Worm (Caenorhabditis elegans) whole organism, L1 larva: ENCODE results near the gene ift-139.
A peak's percentile ranks its signal among the peaks of the same experiment; 100 is the strongest.

Source experiments
- C16A3.4 ChIP-seq: fragments of 150-350 bp; optimal IDR thresholded peaks from 2 replicates; lab custom pipeline; 2014; ENCODE audit warnings: missing biosample characterization, missing genetic modification characterization
- Y116A8C.19 ChIP-seq: sonication (generic microtip); optimal IDR thresholded peaks from 2 replicates; lab custom pipeline; 2016; ENCODE audit warnings: missing compliant biosample characterization, missing genetic modification characterization, borderline replicate concordance
- aha-1 ChIP-seq: fragments of 150-350 bp; optimal IDR thresholded peaks from 2 replicates; lab custom pipeline; 2014; ENCODE audit warnings: missing biosample characterization, missing genetic modification characterization
- alr-1 ChIP-seq: fragments of 200-800 bp; sonication (Bioruptor generic); optimal IDR thresholded peaks from 2 replicates; lab custom pipeline; 2018; ENCODE audit warnings: borderline replicate concordance, mild to moderate bottlenecking, missing genetic modification characterization, missing compliant biosample characterization
- blmp-1 ChIP-seq: fragments of 150-350 bp; optimal IDR thresholded peaks from 2 replicates; lab custom pipeline; 2014; ENCODE audit warnings: missing biosample characterization, missing genetic modification characterization
- ceh-63 ChIP-seq: fragments of 200-800 bp; sonication (Bioruptor generic); optimal IDR thresholded peaks from 2 replicates; lab custom pipeline; 2018; ENCODE audit warnings: mild to moderate bottlenecking, missing genetic modification characterization, missing compliant biosample characterization
- ceh-82 ChIP-seq, 3 experiments: fragments of 150-350 bp in 1 of 3; sonication (generic microtip) in 2 of 3; optimal IDR thresholded peaks; 2 replicates each; lab custom pipeline; 2014 to 2017; ENCODE audit warnings: missing biosample characterization in 3 of 3, missing genetic modification characterization in 3 of 3
- dsc-1 ChIP-seq: sonication (generic microtip); optimal IDR thresholded peaks from 2 replicates; lab custom pipeline; 2016; ENCODE audit warnings: mild to moderate bottlenecking, missing genetic modification characterization, missing compliant biosample characterization
- efl-1 ChIP-seq, 4 experiments: fragments of 150-350 bp; optimal IDR thresholded peaks in 3 of 4; peaks in 1 of 4; 1 replicate in 1 of 4; 2 replicates in 3 of 4; lab custom pipeline; 2014; ENCODE audit warnings: missing biosample characterization in 2 of 4, missing genetic modification characterization in 2 of 4, missing genetic modification reagents in 2 of 4
- efl-3 ChIP-seq: fragments of 200-800 bp; sonication (Bioruptor generic); optimal IDR thresholded peaks from 2 replicates; lab custom pipeline; 2018; ENCODE audit warnings: mild to moderate bottlenecking, missing genetic modification characterization, missing compliant biosample characterization
- egl-13 ChIP-seq: sonication (generic microtip); optimal IDR thresholded peaks from 2 replicates; lab custom pipeline; 2016; ENCODE audit warnings: missing genotype, missing genetic modification reagents, missing genetic modification characterization, missing compliant biosample characterization
- egl-27 ChIP-seq, 2 experiments: fragments of 150-350 bp in 1 of 2; sonication (generic microtip); optimal IDR thresholded peaks; 3 replicates each; lab custom pipeline; 2017 to 2018; ENCODE audit warnings: missing biosample characterization in 2 of 2, missing genetic modification characterization in 2 of 2, missing genetic modification reagents in 2 of 2
- elt-2 ChIP-seq: sonication (generic microtip); optimal IDR thresholded peaks from 2 replicates; lab custom pipeline; 2016; ENCODE audit warnings: missing genetic modification characterization, mild to moderate bottlenecking, inconsistent platforms, missing compliant biosample characterization, missing genetic modification reagents
- elt-3 ChIP-seq, 6 experiments: fragments of 150-350 bp in 1 of 6; sonication (generic microtip); optimal IDR thresholded peaks; 2 replicates each; lab custom pipeline; 2017 to 2018; ENCODE audit warnings: missing biosample characterization in 6 of 6, missing genetic modification characterization in 6 of 6, inconsistent platforms in 1 of 6
- ets-5 ChIP-seq: fragments of 200-800 bp; sonication (Bioruptor generic); IDR thresholded peaks from 2 replicates; pipeline ENCODE4 v1.3.6; 2022; ENCODE audit warnings: missing genetic modification characterization, missing compliant biosample characterization
- fkh-4 ChIP-seq: sonication (generic microtip); optimal IDR thresholded peaks from 2 replicates; lab custom pipeline; 2016; ENCODE audit warnings: missing compliant biosample characterization, missing genetic modification characterization, borderline replicate concordance
- fkh-8 ChIP-seq: sonication (generic microtip); optimal IDR thresholded peaks from 2 replicates; lab custom pipeline; 2016; ENCODE audit warnings: mild to moderate bottlenecking, missing genetic modification characterization, missing compliant biosample characterization
- fos-1 ChIP-seq: fragments of 150-350 bp; optimal IDR thresholded peaks from 2 replicates; lab custom pipeline; 2014; ENCODE audit warnings: missing biosample characterization, missing genetic modification characterization
- hlh-17 ChIP-seq: fragments of 200-800 bp; sonication (Bioruptor generic); optimal IDR thresholded peaks from 2 replicates; lab custom pipeline; 2018; ENCODE audit warnings: missing genetic modification characterization, mild to moderate bottlenecking, missing compliant biosample characterization, moderate library complexity, borderline replicate concordance
- irx-1 ChIP-seq: sonication (generic microtip); optimal IDR thresholded peaks from 2 replicates; lab custom pipeline; 2016; ENCODE audit warnings: missing genetic modification characterization, missing compliant biosample characterization
- isw-1 ChIP-seq: fragments of 200-800 bp; sonication (Bioruptor generic); IDR thresholded peaks from 2 replicates; pipeline ENCODE4 v1.3.6; 2022; ENCODE audit warnings: missing genetic modification characterization, missing compliant biosample characterization
- jun-1 ChIP-seq: fragments of 150-350 bp; optimal IDR thresholded peaks from 2 replicates; lab custom pipeline; 2014; ENCODE audit warnings: missing biosample characterization, missing genetic modification reagents, missing genetic modification characterization
- lin-14 ChIP-seq: fragments of 200-800 bp; sonication (Bioruptor generic); optimal IDR thresholded peaks from 2 replicates; lab custom pipeline; 2018; ENCODE audit warnings: mild to moderate bottlenecking, missing genetic modification characterization, moderate library complexity, missing compliant biosample characterization
- lin-15B ChIP-seq: fragments of 150-350 bp; sonication (generic microtip); optimal IDR thresholded peaks from 3 replicates; lab custom pipeline; 2014; ENCODE audit warnings: missing biosample characterization, missing genetic modification characterization
- lin-35 ChIP-seq, 2 experiments: fragments of 150-350 bp; optimal IDR thresholded peaks; 2 replicates each; lab custom pipeline; 2014; ENCODE audit warnings: missing biosample characterization in 2 of 2, missing genetic modification characterization in 2 of 2, missing genetic modification reagents in 2 of 2
- mef-2 ChIP-seq: fragments of 150-350 bp; optimal IDR thresholded peaks from 2 replicates; lab custom pipeline; 2014; ENCODE audit warnings: missing biosample characterization, missing genetic modification characterization
- nhr-19 ChIP-seq: fragments of 200-800 bp; sonication (Bioruptor generic); conservative IDR thresholded peaks from 2 replicates; pipeline ENCODE4 v1.3.6; 2022; ENCODE audit warnings: missing genetic modification characterization, missing compliant biosample characterization
- nhr-237 ChIP-seq: fragments of 150-350 bp; optimal IDR thresholded peaks from 2 replicates; lab custom pipeline; 2014; ENCODE audit warnings: missing biosample characterization, missing genetic modification characterization
- nhr-28 ChIP-seq: fragments of 150-350 bp; optimal IDR thresholded peaks from 2 replicates; lab custom pipeline; 2014; ENCODE audit warnings: missing biosample characterization, missing genetic modification characterization
- nhr-71 ChIP-seq: sonication (generic microtip); optimal IDR thresholded peaks from 2 replicates; lab custom pipeline; 2016; ENCODE audit warnings: mild to moderate bottlenecking, missing genetic modification characterization, moderate library complexity, missing compliant biosample characterization
- nhr-76 ChIP-seq: sonication (generic microtip); optimal IDR thresholded peaks from 2 replicates; lab custom pipeline; 2017; ENCODE audit warnings: missing biosample characterization, missing genetic modification characterization
- nhr-84 ChIP-seq: sonication (generic microtip); optimal IDR thresholded peaks from 2 replicates; lab custom pipeline; 2017; ENCODE audit warnings: missing biosample characterization, missing genetic modification characterization
- nhr-85 ChIP-seq: sonication (generic microtip); peaks from one replicate; lab custom pipeline; 2016; ENCODE audit warnings: missing genetic modification characterization, inconsistent platforms, missing compliant biosample characterization
- rnt-1 ChIP-seq: sonication (generic microtip); optimal IDR thresholded peaks from 2 replicates; lab custom pipeline; 2016; ENCODE audit warnings: mild to moderate bottlenecking, missing genetic modification characterization, moderate library complexity, missing compliant biosample characterization
- snu-23 ChIP-seq: sonication (generic microtip); optimal IDR thresholded peaks from 2 replicates; lab custom pipeline; 2016; ENCODE audit warnings: missing genetic modification characterization, missing compliant biosample characterization
- sox-4 ChIP-seq: sonication (generic microtip); optimal IDR thresholded peaks from 2 replicates; lab custom pipeline; 2016; ENCODE audit warnings: missing genetic modification characterization, missing compliant biosample characterization
- sptf-1 ChIP-seq: fragments of 150-350 bp; optimal IDR thresholded peaks from 2 replicates; lab custom pipeline; 2014; ENCODE audit warnings: missing biosample characterization, missing genetic modification characterization
- swsn-7 ChIP-seq: sonication (generic microtip); optimal IDR thresholded peaks from 2 replicates; lab custom pipeline; 2016; ENCODE audit warnings: missing genetic modification characterization, missing compliant biosample characterization
- tbx-2 ChIP-seq: sonication (generic microtip); optimal IDR thresholded peaks from 2 replicates; lab custom pipeline; 2016; ENCODE audit warnings: missing genetic modification characterization, missing compliant biosample characterization
- unc-86 ChIP-seq: sonication (generic microtip); optimal IDR thresholded peaks from 2 replicates; lab custom pipeline; 2016; ENCODE audit warnings: missing genetic modification characterization, missing compliant biosample characterization
- xbp-1 ChIP-seq: sonication (generic microtip); optimal IDR thresholded peaks from 2 replicates; lab custom pipeline; 2016; ENCODE audit warnings: missing genetic modification characterization, missing compliant biosample characterization
- zip-4 ChIP-seq: fragments of 200-800 bp; sonication (Bioruptor generic); optimal IDR thresholded peaks from 2 replicates; lab custom pipeline; 2018; ENCODE audit warnings: mild to moderate bottlenecking, missing genetic modification characterization, moderate library complexity, missing compliant biosample characterization
- ztf-11 ChIP-seq, 2 experiments: sonication (generic microtip); optimal IDR thresholded peaks; 2 replicates each; lab custom pipeline; 2016 to 2017; ENCODE audit warnings: missing genetic modification characterization in 2 of 2, missing biosample characterization in 1 of 2, missing compliant biosample characterization in 1 of 2

Gene ift-139

ce11 chrIII:6008989-6009610 is 30.2 kb downstream of the ift-139 start, which contains the start of the genes gcna-1 and eftu-2 (continued):
- TF ChIP-seq jun-1 (tag; lab: Kevin White, UChicago) (no peak), elt-3 (tag; optimal IDR thresholded peaks at IDR 0.05; lab: Kevin White, UChicago) (peak in 1 of 6 experiments; percentile 3), nhr-76 (tag; lab: Kevin White, UChicago) (no peak), unc-86 (tag; lab: Kevin White, UChicago) (peak; percentile 45), nhr-237 (tag; lab: Kevin White, UChicago) (no peak), dsc-1 (tag; lab: Kevin White, UChicago) (peak; percentile 53), alr-1 (tag; lab: Kevin White, UChicago) (no peak), xbp-1 (tag; lab: Kevin White, UChicago) (peak; percentile 60), isw-1 (GFP tag; lab: Robert Waterston, UW) (peak; percentile 47), nhr-85 (tag; lab: Kevin White, UChicago) (peak; percentile 69), irx-1 (peak; percentile 56), ceh-63 (GFP tag; lab: Kevin White, UChicago) (no peak), swsn-7 (tag; lab: Kevin White, UChicago) (peak; percentile 60), nhr-19 (GFP tag; lab: Robert Waterston, UW) (peak; percentile 8; the same call in 1 of the 2 replicates), lin-14 (GFP tag; lab: Kevin White, UChicago) (peak; percentile 54), elt-2 (tag; lab: Kevin White, UChicago) (no peak), ztf-11 (tag; optimal IDR thresholded peaks at IDR 0.05; lab: Kevin White, UChicago) (no peak), blmp-1 (tag; lab: Kevin White, UChicago) (no peak), tbx-2 (tag; lab: Kevin White, UChicago) (peak; percentile 66), efl-1 (optimal IDR thresholded peaks at IDR 0.05; lab: Kevin White, UChicago) (peak; percentile 58 to 84), efl-1 (GFP tag; optimal IDR thresholded peaks at IDR 0.05 in 1 of 2; lab: Kevin White, UChicago) (peak; percentile 87 to 98), lin-35 (GFP tag; optimal IDR thresholded peaks at IDR 0.05; lab: Kevin White, UChicago) (peak; percentile 78 to 87)

- TF ChIP-seq efl-1 (optimal IDR thresholded peaks at IDR 0.05; lab: Kevin White, UChicago) (no peak), efl-1 (GFP tag; optimal IDR thresholded peaks at IDR 0.05 in 1 of 2; lab: Kevin White, UChicago) (peak in 1 of 2 experiments; percentile 90), ets-5 (GFP tag; lab: Robert Waterston, UW) (no peak), dsc-1 (tag; lab: Kevin White, UChicago) (peak; percentile 12), nhr-84 (no peak), Y116A8C.19 (no peak)
Measured at ce11 chrIII:6006453-6006852, 32.8 kb downstream of the ift-139 start.

- no peak for TF ChIP-seq nhr-71 (tag; lab: Kevin White, UChicago)
- no peak for TF ChIP-seq efl-1 (optimal IDR thresholded peaks at IDR 0.05; lab: Kevin White, UChicago)
- TF ChIP-seq efl-1 (GFP tag; optimal IDR thresholded peaks at IDR 0.05 in 1 of 2; lab: Kevin White, UChicago), result peak in 1 of 2 experiments; percentile 51
Measured at ce11 chrIII:6002024-6002423, 37.2 kb downstream of the ift-139 start.

DNA sequence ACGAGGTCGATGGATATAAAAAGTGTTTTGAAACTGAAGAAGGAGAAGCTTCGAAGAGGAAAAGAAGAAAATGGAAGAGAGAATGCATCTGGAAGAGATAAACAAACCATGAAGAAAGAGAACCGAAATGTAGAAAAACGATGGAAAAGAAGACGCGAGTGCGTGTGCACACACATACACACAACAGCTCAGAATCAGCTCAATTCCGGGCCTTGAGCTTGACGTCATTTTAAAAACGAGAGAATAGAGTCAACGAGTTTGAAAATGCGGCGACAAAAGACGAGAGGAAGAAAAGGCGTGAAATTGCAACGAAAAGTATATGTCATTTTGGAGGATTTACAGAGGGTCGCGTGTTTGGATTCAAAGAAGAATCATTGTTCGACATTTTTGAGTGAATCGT is 39.6 kb downstream of the ift-139 start:
- TF ChIP-seq ceh-82 (tag; optimal IDR thresholded peaks at IDR 0.05; lab: Kevin White, UChicago), result peak in 2 of 3 experiments; percentile 14 to 43
- no peak for TF ChIP-seq C16A3.4 (tag; lab: Kevin White, UChicago)
- TF ChIP-seq ets-5 (GFP tag; lab: Robert Waterston, UW), result no peak
- no peak for TF ChIP-seq mef-2 (tag; lab: Kevin White, UChicago)
- 0 out of 2 replicates have a peak, but pooled peaks have one; percentile 7 for TF ChIP-seq isw-1 (GFP tag; lab: Robert Waterston, UW)
- TF ChIP-seq lin-14 (GFP tag; lab: Kevin White, UChicago), result peak; percentile 80
- TF ChIP-seq nhr-76 (tag; lab: Kevin White, UChicago), result no peak
- TF ChIP-seq efl-3 (GFP tag; lab: Kevin White, UChicago), result no peak
- peak; percentile 25 for TF ChIP-seq snu-23 (GFP tag; lab: Kevin White, UChicago)
- TF ChIP-seq xbp-1 (tag; lab: Kevin White, UChicago), result peak; percentile 32
- TF ChIP-seq ceh-63 (GFP tag; lab: Kevin White, UChicago), result no peak
- no peak for TF ChIP-seq elt-2 (tag; lab: Kevin White, UChicago)
- no peak for TF ChIP-seq fkh-4 (tag; lab: Kevin White, UChicago)
- TF ChIP-seq hlh-17 (GFP tag; lab: Kevin White, UChicago), result no peak
- TF ChIP-seq nhr-71 (tag; lab: Kevin White, UChicago), result peak; percentile 52
- TF ChIP-seq egl-27 (tag; optimal IDR thresholded peaks at IDR 0.05; lab: Kevin White, UChicago), result no peak
- peak; percentile 74 for TF ChIP-seq fkh-8 (tag; lab: Kevin White, UChicago)
- no peak for TF ChIP-seq nhr-28 (tag; lab: Kevin White, UChicago)
- no peak for TF ChIP-seq alr-1 (tag; lab: Kevin White, UChicago)
- no peak for TF ChIP-seq lin-15B
- TF ChIP-seq egl-13 (tag; lab: Kevin White, UChicago), result no peak
- TF ChIP-seq zip-4, result no peak
- TF ChIP-seq sptf-1, result no peak
- TF ChIP-seq sox-4 (tag; lab: Kevin White, UChicago), result no peak
- no peak for TF ChIP-seq aha-1 (tag; lab: Kevin White, UChicago)
- no peak for TF ChIP-seq fos-1 (tag; lab: Kevin White, UChicago)
- no peak for TF ChIP-seq rnt-1 (tag; lab: Kevin White, UChicago)
